Fruit fly (Drosophila melanogaster) whole organism, embryonic: ENCODE data around the gene IntS10.
A peak's percentile ranks its signal among the peaks of the same experiment; 100 is the strongest.

Experiments
- Atf-2 ChIP-seq: fragments of 200-800 bp; sonication (Bioruptor generic); optimal IDR thresholded peaks from 2 replicates; lab custom pipeline; 2016; ENCODE audit warnings: missing biosample characterization, missing genetic modification characterization
- B-H1 ChIP-seq: fragments of 200-800 bp; sonication (Bioruptor generic); IDR thresholded peaks from 3 replicates; pipeline ENCODE4 v1.3.6; 2022; ENCODE audit warnings: missing biosample characterization, missing genetic modification characterization
- Bgb ChIP-seq: fragments of 200-800 bp; sonication (Bioruptor generic); IDR thresholded peaks from 2 replicates; pipeline ENCODE4 v1.3.6; 2022; ENCODE audit warnings: missing biosample characterization, missing genetic modification characterization; ENCODE audit not compliant: partially characterized antibody
- CG1024 ChIP-seq: fragments of 200-800 bp; sonication (Bioruptor generic); IDR thresholded peaks from 2 replicates; pipeline ENCODE4 v1.3.6; 2022; ENCODE audit warnings: missing biosample characterization, missing genetic modification characterization
- CG10543 ChIP-seq: fragments of 200-800 bp; sonication (Bioruptor generic); optimal IDR thresholded peaks from 3 replicates; lab custom pipeline; 2017; ENCODE audit warnings: missing biosample characterization, mild to moderate bottlenecking, missing genetic modification characterization, moderate library complexity
- CG10565 ChIP-seq: fragments of 200-800 bp; sonication (Bioruptor generic); optimal IDR thresholded peaks from 3 replicates; lab custom pipeline; 2016; ENCODE audit warnings: missing biosample characterization, mild to moderate bottlenecking, missing genetic modification characterization
- CG11560 ChIP-seq: fragments of 200-800 bp; sonication (Bioruptor generic); IDR thresholded peaks from 3 replicates; pipeline ENCODE4 v1.3.6; 2022; ENCODE audit warnings: missing biosample characterization, missing genetic modification characterization
- CG15479 ChIP-seq: fragments of 200-800 bp; sonication (Bioruptor generic); optimal IDR thresholded peaks from 3 replicates; lab custom pipeline; 2019; ENCODE audit warnings: missing biosample characterization, mild to moderate bottlenecking, missing genetic modification characterization, moderate library complexity
- CG16863 ChIP-seq: fragments of 200-800 bp; sonication (Bioruptor generic); optimal IDR thresholded peaks from 3 replicates; lab custom pipeline; 2016; ENCODE audit warnings: missing biosample characterization, missing genetic modification characterization
- CG17186 ChIP-seq: fragments of 200-800 bp; sonication (Bioruptor generic); optimal IDR thresholded peaks from 3 replicates; lab custom pipeline; 2017; ENCODE audit warnings: missing biosample characterization, missing genetic modification reagents, missing genetic modification characterization
- CG17361 ChIP-seq: fragments of 200-800 bp; sonication (Bioruptor generic); IDR thresholded peaks from 3 replicates; pipeline ENCODE4 v1.3.6; 2022; ENCODE audit warnings: missing biosample characterization, missing genetic modification characterization
- CG18011 ChIP-seq: fragments of 200-800 bp; sonication (Bioruptor generic); optimal IDR thresholded peaks from 2 replicates; lab custom pipeline; 2017; ENCODE audit warnings: missing biosample characterization, missing genetic modification characterization, mild to moderate bottlenecking, moderate library complexity, missing genotype
- CG1832 ChIP-seq: fragments of 200-800 bp; sonication (Bioruptor generic); optimal IDR thresholded peaks from 2 replicates; lab custom pipeline; 2017; ENCODE audit warnings: missing biosample characterization, mild to moderate bottlenecking, missing genetic modification characterization, inconsistent platforms
- CG2199 ChIP-seq: fragments of 200-800 bp; sonication (Bioruptor generic); IDR thresholded peaks from 3 replicates; pipeline ENCODE4 v1.3.6; 2022; ENCODE audit warnings: missing biosample characterization, missing genetic modification characterization
- CG32532 ChIP-seq: fragments of 200-800 bp; sonication (Bioruptor generic); IDR thresholded peaks from 2 replicates; pipeline ENCODE4 v1.3.6; 2022; ENCODE audit warnings: missing biosample characterization, missing genetic modification characterization
- CG43689 ChIP-seq: fragments of 200-800 bp; sonication (Bioruptor generic); IDR thresholded peaks from 2 replicates; pipeline ENCODE4 v1.3.6; 2022; ENCODE audit warnings: missing biosample characterization, missing genetic modification characterization
- CG4820 ChIP-seq: fragments of 200-800 bp; sonication (Bioruptor generic); optimal IDR thresholded peaks from 3 replicates; lab custom pipeline; 2016; ENCODE audit warnings: missing biosample characterization, missing genetic modification characterization
- CG6254 ChIP-seq: fragments of 200-800 bp; sonication (Bioruptor generic); optimal IDR thresholded peaks from 3 replicates; lab custom pipeline; 2017; ENCODE audit warnings: mild to moderate bottlenecking, missing biosample characterization, missing genetic modification reagents, missing genetic modification characterization
- CG6791 ChIP-seq: fragments of 200-800 bp; sonication (Bioruptor generic); IDR thresholded peaks from 3 replicates; pipeline ENCODE4 v1.3.6; 2022; ENCODE audit warnings: missing biosample characterization, missing genetic modification characterization; ENCODE audit not compliant: partially characterized antibody
- CG7372 ChIP-seq: fragments of 200-800 bp; sonication (Bioruptor generic); IDR thresholded peaks from 2 replicates; pipeline ENCODE4 v1.3.6; 2022; ENCODE audit warnings: missing biosample characterization, missing genetic modification characterization
- CG8290 ChIP-seq, 3 experiments: fragments of 200-800 bp; sonication (Bioruptor generic); optimal IDR thresholded peaks; 2 replicates each; lab custom pipeline; 2016 to 2019; ENCODE audit warnings: missing biosample characterization in 3 of 3, missing genetic modification characterization in 3 of 3, mild to moderate bottlenecking in 2 of 3, moderate library complexity in 1 of 3
- CG8388 ChIP-seq: fragments of 200-800 bp; sonication (Bioruptor generic); optimal IDR thresholded peaks from 2 replicates; lab custom pipeline; 2019; ENCODE audit warnings: missing biosample characterization, mild to moderate bottlenecking, missing genetic modification characterization, moderate library complexity
- CG9727 ChIP-seq: fragments of 200-800 bp; sonication (Bioruptor generic); optimal IDR thresholded peaks from 3 replicates; lab custom pipeline; 2017; ENCODE audit warnings: missing biosample characterization, mild to moderate bottlenecking, missing genetic modification characterization
- Deaf1 ChIP-seq: fragments of 200-800 bp; optimal IDR thresholded peaks from 3 replicates; lab custom pipeline; 2019; ENCODE audit warnings: missing biosample characterization, mild to moderate bottlenecking, missing genetic modification characterization, moderate library complexity
- Dref ChIP-seq: fragments of 200-800 bp; sonication (Bioruptor generic); IDR thresholded peaks from 2 replicates; pipeline ENCODE4 v1.3.6; 2022; ENCODE audit warnings: missing biosample characterization, missing genetic modification characterization
- Kr ChIP-seq: fragments of 200-800 bp; sonication (Bioruptor generic); optimal IDR thresholded peaks from 2 replicates; lab custom pipeline; 2017; ENCODE audit warnings: missing biosample characterization, mild to moderate bottlenecking, missing genetic modification characterization
- MBD-R2 ChIP-seq: fragments of 200-800 bp; sonication (Bioruptor generic); IDR thresholded peaks from 2 replicates; pipeline ENCODE4 v1.3.6; 2022; ENCODE audit warnings: missing biosample characterization, missing genetic modification characterization
- Mes4 ChIP-seq: fragments of 200-800 bp; sonication (Bioruptor generic); optimal IDR thresholded peaks from 2 replicates; lab custom pipeline; 2016; ENCODE audit warnings: missing biosample characterization, missing genetic modification characterization
- Opbp ChIP-seq: fragments of 200-800 bp; sonication (Bioruptor generic); IDR thresholded peaks from 3 replicates; pipeline ENCODE4 v1.3.6; 2022; ENCODE audit warnings: missing biosample characterization, missing genetic modification characterization; ENCODE audit not compliant: partially characterized antibody
- Poxn ChIP-seq: fragments of 200-800 bp; sonication (Bioruptor generic); IDR thresholded peaks from 2 replicates; pipeline ENCODE4 v1.3.6; 2022; ENCODE audit warnings: missing biosample characterization, missing genetic modification characterization
- Stat92E ChIP-seq, 3 experiments: fragments of >200 bp in 2 of 3; fragments of 200-800 bp in 1 of 3; sonication (Bioruptor generic) in 1 of 3; optimal IDR thresholded peaks; 2 replicates each; lab custom pipeline; 2017 to 2019; ENCODE audit warnings: missing biosample characterization in 3 of 3, missing genetic modification characterization in 3 of 3, mild to moderate bottlenecking in 1 of 3, moderate library complexity in 1 of 3
- Trl ChIP-seq, 3 experiments: fragments of >200 bp in 2 of 3; fragments of 200-800 bp in 1 of 3; sonication (Bioruptor generic) in 1 of 3; optimal IDR thresholded peaks; 2 replicates in 1 of 3; 3 replicates in 2 of 3; lab custom pipeline; 2016 to 2017; ENCODE audit warnings: missing biosample characterization in 1 of 3, missing genetic modification characterization in 1 of 3
- Xbp1 ChIP-seq: fragments of 200-800 bp; sonication (Bioruptor generic); optimal IDR thresholded peaks from 3 replicates; lab custom pipeline; 2016; ENCODE audit warnings: missing biosample characterization, mild to moderate bottlenecking, missing genetic modification characterization
- abd-A ChIP-seq: fragments of 200-800 bp; sonication (Bioruptor generic); optimal IDR thresholded peaks from 3 replicates; lab custom pipeline; 2019; ENCODE audit warnings: missing biosample characterization, mild to moderate bottlenecking, missing genetic modification characterization, moderate library complexity
- az2 ChIP-seq: fragments of 200-800 bp; sonication (Bioruptor generic); optimal IDR thresholded peaks from 3 replicates; lab custom pipeline; 2016; ENCODE audit warnings: missing biosample characterization, missing genetic modification characterization
- dimm ChIP-seq: fragments of 200-800 bp; sonication (Bioruptor generic); IDR thresholded peaks from 2 replicates; pipeline ENCODE4 v1.3.6; 2022; ENCODE audit warnings: missing biosample characterization, missing genetic modification characterization
- emc ChIP-seq: fragments of 200-800 bp; sonication (Bioruptor generic); optimal IDR thresholded peaks from 2 replicates; lab custom pipeline; 2016; ENCODE audit warnings: missing biosample characterization, missing genetic modification characterization
- ewg ChIP-seq: fragments of 200-800 bp; sonication (Bioruptor generic); optimal IDR thresholded peaks from 3 replicates; lab custom pipeline; 2017; ENCODE audit warnings: mild to moderate bottlenecking, missing biosample characterization, missing genetic modification reagents, missing genetic modification characterization
- fru ChIP-seq: fragments of >200 bp; optimal IDR thresholded peaks from 2 replicates; lab custom pipeline; 2017
- gcm ChIP-seq: fragments of 200-800 bp; sonication (Bioruptor generic); optimal IDR thresholded peaks from 2 replicates; lab custom pipeline; 2019; ENCODE audit warnings: missing biosample characterization, mild to moderate bottlenecking, missing genetic modification characterization, moderate library complexity
- gro ChIP-seq: fragments of 200-800 bp; sonication (Bioruptor generic); optimal IDR thresholded peaks from 2 replicates; lab custom pipeline; 2016; ENCODE audit warnings: missing biosample characterization, missing genetic modification characterization
- kni ChIP-seq: fragments of 200-800 bp; sonication (Bioruptor generic); optimal IDR thresholded peaks from 3 replicates; lab custom pipeline; 2017; ENCODE audit warnings: mild to moderate bottlenecking, missing biosample characterization, missing genetic modification reagents, missing genetic modification characterization
- nerfin-2 ChIP-seq: fragments of 200-800 bp; sonication (Bioruptor generic); IDR thresholded peaks from 2 replicates; pipeline ENCODE4 v1.3.6; 2022; ENCODE audit warnings: missing biosample characterization, missing genetic modification characterization; ENCODE audit not compliant: partially characterized antibody
- pros ChIP-seq: fragments of 200-800 bp; sonication (Bioruptor generic); optimal IDR thresholded peaks from 3 replicates; lab custom pipeline; 2019; ENCODE audit warnings: missing biosample characterization, mild to moderate bottlenecking, missing genetic modification characterization, moderate library complexity
- stc ChIP-seq: fragments of 200-800 bp; sonication (Bioruptor generic); IDR thresholded peaks from 2 replicates; pipeline ENCODE4 v1.3.6; 2022; ENCODE audit warnings: missing biosample characterization, missing genetic modification characterization
- tap ChIP-seq: fragments of 200-800 bp; optimal IDR thresholded peaks from 3 replicates; lab custom pipeline; 2019; ENCODE audit warnings: missing biosample characterization, mild to moderate bottlenecking, missing genetic modification characterization, moderate library complexity
- tin ChIP-seq: fragments of 200-800 bp; sonication (Bioruptor generic); optimal IDR thresholded peaks from 3 replicates; lab custom pipeline; 2016; ENCODE audit warnings: missing biosample characterization, missing genetic modification characterization
- toy ChIP-seq: fragments of 200-800 bp; sonication (Bioruptor generic); IDR thresholded peaks from 2 replicates; pipeline ENCODE4 v1.3.6; 2022; ENCODE audit warnings: missing biosample characterization, missing genetic modification characterization
- z ChIP-seq: fragments of 200-800 bp; sonication (Bioruptor generic); IDR thresholded peaks from 3 replicates; pipeline ENCODE4 v1.3.6; 2022; ENCODE audit warnings: missing biosample characterization, missing genetic modification characterization

IntS10 gene

DNA sequence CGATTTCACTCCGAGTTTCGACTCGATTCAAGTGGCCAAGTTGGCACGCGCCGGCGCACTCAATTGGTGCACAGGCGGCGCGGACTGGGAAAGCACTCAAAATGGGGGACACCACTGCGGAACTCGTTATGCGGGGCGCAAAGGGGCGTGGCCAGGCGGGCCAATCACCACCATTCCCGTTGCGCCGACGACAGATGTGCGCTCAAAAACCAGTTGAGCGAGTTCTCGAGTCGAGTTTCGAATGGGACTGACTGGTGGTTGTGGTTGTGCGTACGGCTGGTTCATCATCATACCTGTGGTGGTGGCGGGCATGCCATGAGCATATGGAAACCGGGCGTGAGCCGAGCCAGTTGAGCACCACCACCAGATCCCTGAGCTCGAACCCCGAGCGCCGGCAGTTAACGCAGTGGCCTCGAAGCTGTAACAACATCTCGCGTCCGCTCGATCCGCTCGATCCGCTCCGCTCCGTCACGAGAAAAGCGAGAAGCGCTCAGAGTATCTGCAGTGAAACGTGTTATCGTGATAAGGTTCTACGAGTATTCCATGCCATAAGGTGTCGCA is 39.4 kb downstream of the IntS10 start, which contains the start of gene Awh (continued):
- TF ChIP-seq emc (GFP tag; lab: Kevin White, UChicago) (no peak), CG4820 (GFP tag; lab: Kevin White, UChicago) (no peak), gcm (GFP tag; lab: Kevin White, UChicago) (peak; percentile 54), CG17361 (no peak), CG1832 (GFP tag; lab: Kevin White, UChicago) (no peak), tin (GFP tag; lab: Kevin White, UChicago) (no peak), CG10565 (no peak), toy (no peak), Deaf1 (tag; lab: Kevin White, UChicago) (peak; percentile 26), az2 (no peak), CG11560 (tag; lab: Robert Waterston, UW) (no peak), CG16863 (GFP tag; lab: Kevin White, UChicago) (no peak), Mes4 (GFP tag; lab: Kevin White, UChicago) (no peak), dimm (GFP tag; lab: Robert Waterston, UW) (no peak), Bgb (GFP tag; lab: Robert Waterston, UW) (peak; percentile 82; the same call in 1 of the 2 replicates), fru (lab: Kevin White, UChicago) (no peak), kni (peak; percentile 49), CG7372 (GFP tag; lab: Robert Waterston, UW) (no peak), Atf-2 (GFP tag; lab: Kevin White, UChicago) (no peak), Trl (optimal IDR thresholded peaks at IDR 0.05; lab: Kevin White, UChicago) (peak in 1 of 2 experiments; percentile 8), Trl (GFP tag; optimal IDR thresholded peaks at IDR 0.05; lab: Kevin White, UChicago) (no peak), CG6254 (GFP tag; lab: Kevin White, UChicago) (peak; percentile 90), CG18011 (no peak), CG2199 (GFP tag; lab: Robert Waterston, UW) (no peak), Stat92E (GFP tag; optimal IDR thresholded peaks at IDR 0.05; lab: Kevin White, UChicago) (no peak), CG10543 (GFP tag; lab: Kevin White, UChicago) (peak; percentile 3), ewg (GFP tag; lab: Kevin White, UChicago) (peak; percentile 66), CG15479 (GFP tag; lab: Kevin White, UChicago) (no peak), tap (tag; lab: Kevin White, UChicago) (no peak), Kr (no peak), stc (no peak), MBD-R2 (GFP tag; lab: Robert Waterston, UW) (no peak), Opbp (GFP tag; lab: Robert Waterston, UW) (peak; percentile 62; the same call in 2 of the 3 replicates), gro (GFP tag; lab: Kevin White, UChicago) (no peak), Xbp1 (GFP tag; lab: Kevin White, UChicago) (no peak), CG6791 (GFP tag; lab: Robert Waterston, UW) (peak; percentile 46; the same call in 1 of the 3 replicates), nerfin-2 (GFP tag; lab: Robert Waterston, UW) (no peak), CG1024 (GFP tag; lab: Robert Waterston, UW) (no peak), CG17186 (GFP tag; lab: Kevin White, UChicago) (no peak), Poxn (GFP tag; lab: Robert Waterston, UW) (no peak), z (GFP tag; lab: Robert Waterston, UW) (peak; percentile 99), CG32532 (GFP tag; lab: Robert Waterston, UW) (peak; percentile 37; the same call in 1 of the 2 replicates), CG8290 (GFP tag; optimal IDR thresholded peaks at IDR 0.05; lab: Kevin White, UChicago) (no peak), CG8290 (tag; optimal IDR thresholded peaks at IDR 0.05; lab: Kevin White, UChicago) (no peak), Dref (GFP tag; lab: Robert Waterston, UW) (no peak), pros (peak; percentile 50), abd-A (peak; percentile 27), CG8388 (no peak), CG43689 (GFP tag; lab: Robert Waterston, UW) (no peak), B-H1 (GFP tag; lab: Robert Waterston, UW) (no peak), CG9727 (no peak)
